Worm (Caenorhabditis elegans) whole organism, L4 larva: Measurements from ENCODE around the gene ZC13.1.

Source experiments
- D1046.2 ChIP-seq: fragments of 200-800 bp; sonication (Bioruptor generic); IDR thresholded peaks from 2 replicates; pipeline ENCODE4 v1.3.6; 2022; ENCODE audit warnings: missing genetic modification characterization, missing compliant biosample characterization
- F26F4.8 ChIP-seq: fragments of 200-800 bp; sonication (Bioruptor generic); conservative IDR thresholded peaks from 2 replicates; pipeline ENCODE4 v1.3.6; 2022; ENCODE audit warnings: missing genetic modification characterization, missing compliant biosample characterization
- R02D3.7 ChIP-seq: fragments of 150-350 bp; sonication (generic microtip); optimal IDR thresholded peaks from 3 replicates; lab custom pipeline; 2014; ENCODE audit warnings: missing biosample characterization, missing genetic modification characterization
- T20F7.1 ChIP-seq: fragments of 200-800 bp; sonication (Bioruptor generic); optimal IDR thresholded peaks from 2 replicates; lab custom pipeline; 2018; ENCODE audit warnings: mild to moderate bottlenecking, missing genetic modification characterization, missing compliant biosample characterization
- aha-1 ChIP-seq: fragments of 150-350 bp; peaks from one replicate; lab custom pipeline; 2014; ENCODE audit warnings: missing biosample characterization, missing genetic modification characterization
- aly-2 ChIP-seq: sonication (generic microtip); optimal IDR thresholded peaks from 2 replicates; lab custom pipeline; 2018; ENCODE audit warnings: missing biosample characterization, missing genetic modification characterization
- ama-1 ChIP-seq: fragments of 150-350 bp; optimal IDR thresholded peaks from 2 replicates; lab custom pipeline; 2014; ENCODE audit warnings: inconsistent platforms, mixed read lengths
- attf-4 ChIP-seq: sonication (generic microtip); optimal IDR thresholded peaks from 3 replicates; lab custom pipeline; 2017; ENCODE audit warnings: missing biosample characterization, missing genetic modification characterization
- ceh-20 ChIP-seq: fragments of 200-800 bp; sonication (Bioruptor generic); IDR thresholded peaks from 2 replicates; pipeline ENCODE4 v1.3.6; 2022; ENCODE audit warnings: missing genetic modification reagents, missing genetic modification characterization, missing compliant biosample characterization
- ceh-44 ChIP-seq: fragments of 200-800 bp; sonication (Bioruptor generic); IDR thresholded peaks from 2 replicates; pipeline ENCODE4 v1.3.6; 2022; ENCODE audit warnings: missing genetic modification reagents, missing genetic modification characterization, missing compliant biosample characterization
- ceh-82 ChIP-seq: sonication (generic microtip); optimal IDR thresholded peaks from 2 replicates; lab custom pipeline; 2017; ENCODE audit warnings: missing biosample characterization, missing genetic modification characterization
- ces-1 ChIP-seq: fragments of 150-350 bp; sonication (generic microtip); optimal IDR thresholded peaks from 4 replicates; lab custom pipeline; 2014; ENCODE audit warnings: missing biosample characterization, missing genetic modification reagents, missing genetic modification characterization
- daf-16 ChIP-seq, 3 experiments: sonication (generic microtip); optimal IDR thresholded peaks; 2 replicates each; lab custom pipeline; 2016 to 2017; ENCODE audit warnings: missing genetic modification characterization in 3 of 3, missing genetic modification reagents in 3 of 3, mild to moderate bottlenecking in 2 of 3, missing compliant biosample characterization in 2 of 3, missing biosample characterization in 1 of 3, moderate library complexity in 1 of 3
- daf-19 ChIP-seq: fragments of 200-800 bp; sonication (Bioruptor generic); conservative IDR thresholded peaks from 2 replicates; pipeline ENCODE4 v1.3.6; 2022; ENCODE audit warnings: missing genetic modification characterization, missing compliant biosample characterization
- dmd-6 ChIP-seq: fragments of 200-800 bp; sonication (Bioruptor generic); IDR thresholded peaks from 2 replicates; pipeline ENCODE4 v1.3.6; 2022; ENCODE audit warnings: missing genetic modification reagents, missing genetic modification characterization, missing compliant biosample characterization
- dmd-8 ChIP-seq: fragments of 200-800 bp; sonication (Bioruptor generic); IDR thresholded peaks from 2 replicates; pipeline ENCODE4 v1.3.6; 2022; ENCODE audit warnings: missing genetic modification characterization, missing compliant biosample characterization
- duxl-1 ChIP-seq: sonication (generic microtip); optimal IDR thresholded peaks from 2 replicates; lab custom pipeline; 2016; ENCODE audit warnings: mild to moderate bottlenecking, missing genetic modification characterization, moderate library complexity, missing compliant biosample characterization; ENCODE audit not compliant: poor library complexity
- egl-27 ChIP-seq: sonication (generic microtip); optimal IDR thresholded peaks from 3 replicates; lab custom pipeline; 2017; ENCODE audit warnings: missing biosample characterization, missing genetic modification reagents, missing genetic modification characterization
- egl-43 ChIP-seq: fragments of 200-800 bp; sonication (Bioruptor generic); IDR thresholded peaks from 2 replicates; pipeline ENCODE4 v1.3.6; 2022; ENCODE audit warnings: missing genetic modification reagents, missing genetic modification characterization, missing compliant biosample characterization
- fos-1 ChIP-seq: fragments of 150-350 bp; optimal IDR thresholded peaks from 2 replicates; lab custom pipeline; 2014; ENCODE audit warnings: missing biosample characterization, missing genetic modification characterization
- gei-8 ChIP-seq: fragments of 200-800 bp; sonication (Bioruptor generic); optimal IDR thresholded peaks from 2 replicates; lab custom pipeline; 2018; ENCODE audit warnings: mild to moderate bottlenecking, missing genetic modification characterization, missing compliant biosample characterization
- hlh-11 ChIP-seq: fragments of 200-800 bp; sonication (Bioruptor generic); optimal IDR thresholded peaks from 2 replicates; lab custom pipeline; 2018; ENCODE audit warnings: mild to moderate bottlenecking, missing genetic modification characterization, missing compliant biosample characterization
- lim-7 ChIP-seq: fragments of 200-800 bp; sonication (Bioruptor generic); IDR thresholded peaks from 2 replicates; pipeline ENCODE4 v1.3.6; 2022; ENCODE audit warnings: missing genetic modification characterization, missing compliant biosample characterization
- lin-13 ChIP-seq: fragments of 150-350 bp; optimal IDR thresholded peaks from 2 replicates; lab custom pipeline; 2014; ENCODE audit warnings: missing biosample characterization, missing genetic modification reagents, missing genetic modification characterization
- lin-15B ChIP-seq: fragments of 150-350 bp; sonication (generic microtip); optimal IDR thresholded peaks from 3 replicates; lab custom pipeline; 2014; ENCODE audit warnings: missing biosample characterization, missing genetic modification characterization
- lin-29 ChIP-seq: fragments of 200-800 bp; sonication (Bioruptor generic); IDR thresholded peaks from 2 replicates; pipeline ENCODE4 v1.3.6; 2022; ENCODE audit warnings: missing genetic modification reagents, missing genetic modification characterization, missing compliant biosample characterization
- lin-38 ChIP-seq: fragments of 200-800 bp; sonication (Bioruptor generic); IDR thresholded peaks from 2 replicates; pipeline ENCODE4 v1.3.6; 2022; ENCODE audit warnings: missing genetic modification reagents, missing genetic modification characterization, missing compliant biosample characterization
- lin-39 ChIP-seq: fragments of 150-350 bp; optimal IDR thresholded peaks from 2 replicates; lab custom pipeline; 2014; ENCODE audit warnings: missing biosample characterization, missing genetic modification reagents, missing genetic modification characterization
- lsy-2 ChIP-seq, 2 experiments: fragments of 150-350 bp in 1 of 2; sonication (generic microtip) in 1 of 2; optimal IDR thresholded peaks; 2 replicates each; lab custom pipeline; 2014 to 2017; ENCODE audit warnings: missing biosample characterization in 2 of 2, missing genetic modification characterization in 2 of 2
- madf-9 ChIP-seq: fragments of 200-800 bp; sonication (Bioruptor generic); conservative IDR thresholded peaks from 2 replicates; pipeline ENCODE4 v1.3.6; 2022; ENCODE audit warnings: missing genetic modification reagents, missing genetic modification characterization, missing compliant biosample characterization
- mdl-1 ChIP-seq, 2 experiments: fragments of 150-350 bp in 1 of 2; sonication (generic microtip) in 1 of 2; optimal IDR thresholded peaks; 2 replicates each; lab custom pipeline; 2014 to 2017; ENCODE audit warnings: missing biosample characterization in 2 of 2, missing genetic modification characterization in 2 of 2
- mdt-29 ChIP-seq: fragments of 200-800 bp; sonication (Bioruptor generic); IDR thresholded peaks from 2 replicates; pipeline ENCODE4 v1.3.6; 2022; ENCODE audit warnings: missing genetic modification reagents, missing genetic modification characterization, missing compliant biosample characterization
- mep-1 ChIP-seq: fragments of 150-350 bp; sonication (generic microtip); optimal IDR thresholded peaks from 3 replicates; lab custom pipeline; 2014; ENCODE audit warnings: missing biosample characterization, missing genetic modification characterization
- mes-2 ChIP-seq: sonication (generic microtip); optimal IDR thresholded peaks from 2 replicates; lab custom pipeline; 2016; ENCODE audit warnings: missing genotype, mild to moderate bottlenecking, missing genetic modification characterization, missing compliant biosample characterization; ENCODE audit not compliant: poor library complexity, severe bottlenecking
- nhr-111 ChIP-seq: fragments of 200-800 bp; sonication (Bioruptor generic); optimal IDR thresholded peaks from 2 replicates; lab custom pipeline; 2018; ENCODE audit warnings: mild to moderate bottlenecking, missing genetic modification characterization, missing compliant biosample characterization
- nhr-25 ChIP-seq: sonication (generic microtip); optimal IDR thresholded peaks from 2 replicates; lab custom pipeline; 2017; ENCODE audit warnings: missing genetic modification characterization, mild to moderate bottlenecking, missing compliant biosample characterization, antibody characterized with exemption, moderate library complexity, borderline replicate concordance; ENCODE audit not compliant: insufficient read depth
- nhr-41 ChIP-seq: fragments of 200-800 bp; sonication (Bioruptor generic); IDR thresholded peaks from 2 replicates; pipeline ENCODE4 v1.3.6; 2022; ENCODE audit warnings: missing genetic modification reagents, missing genetic modification characterization, missing compliant biosample characterization
- nhr-42 ChIP-seq: fragments of 200-800 bp; sonication (Bioruptor generic); IDR thresholded peaks from 2 replicates; pipeline ENCODE4 v1.3.6; 2022; ENCODE audit warnings: missing genetic modification characterization, missing compliant biosample characterization
- nhr-76 ChIP-seq: fragments of 150-350 bp; optimal IDR thresholded peaks from 2 replicates; lab custom pipeline; 2014; ENCODE audit warnings: missing biosample characterization, missing genetic modification characterization
- pha-4 ChIP-seq, 2 experiments: fragments of 150-350 bp in 1 of 2; fragments of 200-800 bp in 1 of 2; sonication (Bioruptor generic) in 1 of 2; IDR thresholded peaks in 1 of 2; optimal IDR thresholded peaks in 1 of 2; 2 replicates each; pipeline versions ENCODE4 v1.3.6 to Lab custom; 2014 to 2022; ENCODE audit warnings: missing genetic modification characterization in 2 of 2, missing genetic modification reagents in 2 of 2, missing biosample characterization in 1 of 2, missing compliant biosample characterization in 1 of 2
- php-3 ChIP-seq: fragments of 200-800 bp; sonication (Bioruptor generic); IDR thresholded peaks from 2 replicates; pipeline ENCODE4 v1.3.6; 2022; ENCODE audit warnings: missing genetic modification reagents, missing genetic modification characterization, missing compliant biosample characterization
- snpc-1.2 ChIP-seq: fragments of 200-800 bp; sonication (Bioruptor generic); IDR thresholded peaks from 2 replicates; pipeline ENCODE4 v1.3.6; 2022; ENCODE audit warnings: missing genetic modification reagents, missing genetic modification characterization, missing compliant biosample characterization
- tra-1 ChIP-seq: fragments of 200-800 bp; sonication (Bioruptor generic); IDR thresholded peaks from 2 replicates; pipeline ENCODE4 v1.3.6; 2022; ENCODE audit warnings: missing genetic modification reagents, missing genetic modification characterization, missing compliant biosample characterization
- unc-130 ChIP-seq: sonication (generic microtip); optimal IDR thresholded peaks from 2 replicates; lab custom pipeline; 2016; ENCODE audit warnings: missing genetic modification reagents, missing genetic modification characterization, missing compliant biosample characterization
- unc-39 ChIP-seq: sonication (generic microtip); optimal IDR thresholded peaks from 2 replicates; lab custom pipeline; 2017; ENCODE audit warnings: missing biosample characterization, missing genetic modification characterization
- vab-7 ChIP-seq: fragments of 200-800 bp; sonication (Bioruptor generic); IDR thresholded peaks from 2 replicates; pipeline ENCODE4 v1.3.6; 2022; ENCODE audit warnings: missing genetic modification reagents, missing genetic modification characterization, missing compliant biosample characterization
- zag-1 ChIP-seq: fragments of 150-350 bp; optimal IDR thresholded peaks from 2 replicates; lab custom pipeline; 2014; ENCODE audit warnings: missing biosample characterization, missing genetic modification characterization
- zfp-2 ChIP-seq: sonication (generic microtip); optimal IDR thresholded peaks from 2 replicates; lab custom pipeline; 2016; ENCODE audit warnings: mild to moderate bottlenecking, missing genetic modification characterization, missing compliant biosample characterization
- zfp-3 ChIP-seq: fragments of 200-800 bp; sonication (Bioruptor generic); conservative IDR thresholded peaks from 2 replicates; pipeline ENCODE4 v1.3.6; 2022; ENCODE audit warnings: missing genetic modification reagents, missing genetic modification characterization, missing compliant biosample characterization
- zip-11 ChIP-seq: fragments of 200-800 bp; sonication (Bioruptor generic); IDR thresholded peaks from 2 replicates; pipeline ENCODE4 v1.3.6; 2022; ENCODE audit warnings: missing genetic modification characterization, missing compliant biosample characterization
- ztf-11 ChIP-seq: fragments of 150-350 bp; optimal IDR thresholded peaks from 2 replicates; lab custom pipeline; 2014; ENCODE audit warnings: missing biosample characterization, missing genetic modification characterization

The ZC13.1 gene

ce11 chrX:827502-827901 is 49.5 kb upstream of the ZC13.1 start (continued):
- TF ChIP-seq mes-2 (tag; lab: Kevin White, UChicago) (peak; percentile 75), F26F4.8 (GFP tag; lab: Robert Waterston, UW) (no peak), lim-7 (GFP tag; lab: Robert Waterston, UW) (no peak), zip-11 (no peak), daf-19 (GFP tag; lab: Robert Waterston, UW) (no peak), egl-27 (tag; lab: Kevin White, UChicago) (no peak), nhr-111 (GFP tag; lab: Kevin White, UChicago) (no peak), pha-4 (GFP tag; IDR thresholded peaks at IDR 0.05; lab: Robert Waterston, UW) (no peak), pha-4 (tag; optimal IDR thresholded peaks at IDR 0.05; lab: Kevin White, UChicago) (peak; percentile 90), lin-15B (tag; lab: Kevin White, UChicago) (no peak), zfp-3 (no peak), daf-16 (GFP tag; optimal IDR thresholded peaks at IDR 0.05; lab: Kevin White, UChicago) (no peak), daf-16 (tag; optimal IDR thresholded peaks at IDR 0.05; lab: Kevin White, UChicago) (peak; percentile 52), snpc-1.2 (GFP tag; lab: Robert Waterston, UW) (no peak), lin-39 (no peak), nhr-76 (tag; lab: Kevin White, UChicago) (no peak), egl-43 (GFP tag; lab: Robert Waterston, UW) (no peak), fos-1 (tag; lab: Kevin White, UChicago) (no peak), dmd-6 (GFP tag; lab: Robert Waterston, UW) (peak; percentile 38; the same call in 1 of the 2 replicates), lsy-2 (tag; optimal IDR thresholded peaks at IDR 0.05; lab: Kevin White, UChicago) (peak in 1 of 2 experiments; percentile 71), hlh-11 (peak; percentile 55), ceh-44 (GFP tag; lab: Robert Waterston, UW) (no peak), php-3 (GFP tag; lab: Robert Waterston, UW) (no peak), nhr-41 (GFP tag; lab: Robert Waterston, UW) (no peak), ztf-11 (no peak), aha-1 (tag; lab: Kevin White, UChicago) (no peak), unc-39 (tag; lab: Kevin White, UChicago) (no peak), madf-9 (GFP tag; lab: Robert Waterston, UW) (no peak), attf-4 (no peak), mdl-1 (tag; optimal IDR thresholded peaks at IDR 0.05; lab: Kevin White, UChicago) (peak; percentile 60 to 87), lin-13 (GFP tag; lab: Kevin White, UChicago) (no peak), duxl-1 (no peak), aly-2 (tag; lab: Kevin White, UChicago) (no peak), tra-1 (no peak), unc-130 (GFP tag; lab: Kevin White, UChicago) (no peak), mep-1 (tag; lab: Kevin White, UChicago) (peak; percentile 63), ceh-82 (tag; lab: Kevin White, UChicago) (no peak), zag-1 (tag; lab: Kevin White, UChicago) (no peak), gei-8 (GFP tag; lab: Kevin White, UChicago) (no peak), nhr-25 (tag; lab: Kevin White, UChicago) (peak; percentile 85), lin-38 (GFP tag; lab: Robert Waterston, UW) (no peak), nhr-42 (no peak), ces-1 (peak; percentile 46), vab-7 (GFP tag; lab: Robert Waterston, UW) (no peak; the same call in 1 of the 2 replicates), mdt-29 (GFP tag; lab: Robert Waterston, UW) (no peak), ceh-20 (GFP tag; lab: Robert Waterston, UW) (no peak), R02D3.7 (no peak), dmd-8 (no peak), D1046.2 (GFP tag; lab: Robert Waterston, UW) (no peak), ama-1 (lab: Kevin White, UChicago) (no peak), lin-29 (no peak), T20F7.1 (no peak), zfp-2 (tag; lab: Kevin White, UChicago) (no peak)
